Worm (Caenorhabditis elegans): Measurements from ENCODE around the gene Y69H2.17.

DNA sequence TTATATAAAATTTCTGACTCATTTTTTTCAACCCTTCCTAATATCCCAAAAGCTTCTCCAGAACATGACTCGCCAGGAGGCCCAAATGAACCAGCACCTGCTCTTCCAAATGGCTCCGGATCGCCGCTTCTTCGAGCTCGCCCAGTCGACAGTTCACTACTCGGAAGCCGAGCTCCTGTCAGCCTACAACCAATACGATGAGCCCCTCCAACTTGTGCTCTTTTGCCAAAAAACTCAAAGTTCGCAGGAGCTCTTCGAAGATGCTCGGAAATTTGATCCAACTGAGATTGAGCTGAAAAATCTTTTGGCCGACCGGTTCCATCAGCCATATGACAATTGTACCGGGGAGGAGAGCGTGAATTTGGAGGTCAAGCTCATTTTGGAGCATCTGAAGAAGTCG, 10.7 kb downstream of the Y69H2.17 start:
- TF ChIP-seq ama-1 (optimal IDR thresholded peaks at IDR 0.05) (no peak), unc-62 (GFP tag; optimal IDR thresholded peaks at IDR 0.05) (no peak), fos-1 (tag; optimal IDR thresholded peaks at IDR 0.05) (no peak), nhr-76 (tag; optimal IDR thresholded peaks at IDR 0.05) (no peak), skn-1 (tag; optimal IDR thresholded peaks at IDR 0.05) (no peak)
